Worm (Caenorhabditis elegans) whole organism, midembryonic: ENCODE results near the gene srw-97.

Experiments
- T22C8.4 ChIP-seq: fragments of 200-800 bp; sonication (Bioruptor generic); IDR thresholded peaks from 2 replicates; pipeline ENCODE4 v1.3.6; 2022; ENCODE audit warnings: missing genetic modification characterization, missing compliant biosample characterization
- flt-1 ChIP-seq: fragments of 200-800 bp; sonication (Bioruptor generic); IDR thresholded peaks from 2 replicates; pipeline ENCODE4 v1.3.6; 2022; ENCODE audit warnings: missing genetic modification characterization, missing compliant biosample characterization
- klf-2 ChIP-seq: fragments of 200-800 bp; sonication (Bioruptor generic); conservative IDR thresholded peaks from 2 replicates; pipeline ENCODE4 v1.3.6; 2022; ENCODE audit warnings: missing genetic modification reagents, missing genetic modification characterization, missing compliant biosample characterization
- med-1 ChIP-seq: sonication (generic microtip); optimal IDR thresholded peaks from 2 replicates; lab custom pipeline; 2017; ENCODE audit warnings: missing genetic modification characterization, mild to moderate bottlenecking, missing compliant biosample characterization, antibody characterized with exemption, missing genetic modification reagents; ENCODE audit not compliant: insufficient read depth
- ref-1 ChIP-seq: fragments of 200-800 bp; sonication (Bioruptor generic); conservative IDR thresholded peaks from 2 replicates; pipeline ENCODE4 v1.3.6; 2022; ENCODE audit warnings: missing genetic modification reagents, missing genetic modification characterization, missing compliant biosample characterization
- tab-1 ChIP-seq: fragments of 200-800 bp; sonication (Bioruptor generic); IDR thresholded peaks from 2 replicates; pipeline ENCODE4 v1.3.6; 2022; ENCODE audit warnings: missing genetic modification characterization, missing compliant biosample characterization
- ztf-23 ChIP-seq: fragments of 200-800 bp; sonication (Bioruptor generic); IDR thresholded peaks from 2 replicates; pipeline ENCODE4 v1.3.6; 2022; ENCODE audit warnings: missing genetic modification reagents, missing genetic modification characterization, missing compliant biosample characterization

- TF ChIP-seq tab-1 (GFP tag; lab: Robert Waterston, UW) (0 out of 2 replicates have a peak, but pooled peaks have one; percentile 53), T22C8.4 (no peak), ref-1 (GFP tag; lab: Robert Waterston, UW) (no peak), flt-1 (GFP tag; lab: Robert Waterston, UW) (no peak), ztf-23 (GFP tag; lab: Robert Waterston, UW) (no peak), klf-2 (GFP tag; lab: Robert Waterston, UW) (no peak), med-1 (GFP tag; lab: Kevin White, UChicago) (no peak)
Observed at ce11 chrII:1714772-1715353, 46.0 kb upstream of the srw-97 start, which contains the start of gene btb-6.
